Worm (Caenorhabditis elegans) whole organism, young adult: ENCODE measurements around the gene Y57A10A.27.

Experiments
- C06A6.2 ChIP-seq: fragments of 200-800 bp; sonication (Bioruptor generic); conservative IDR thresholded peaks from 2 replicates; pipeline ENCODE4 v1.3.6; 2022; ENCODE audit warnings: missing genetic modification characterization, missing compliant biosample characterization
- F39B2.1 ChIP-seq: fragments of 200-800 bp; sonication (Bioruptor generic); IDR thresholded peaks from 2 replicates; pipeline ENCODE4 v1.3.6; 2022; ENCODE audit warnings: missing genetic modification reagents, missing genetic modification characterization, missing compliant biosample characterization
- F49E8.2 ChIP-seq: sonication (generic microtip); optimal IDR thresholded peaks from 3 replicates; lab custom pipeline; 2017; ENCODE audit warnings: missing genetic modification characterization, mild to moderate bottlenecking, missing compliant biosample characterization, antibody characterized with exemption, moderate library complexity; ENCODE audit not compliant: insufficient read depth
- F55B11.4 ChIP-seq: sonication (generic microtip); optimal IDR thresholded peaks from 2 replicates; lab custom pipeline; 2016; ENCODE audit warnings: missing compliant biosample characterization, missing genetic modification characterization, borderline replicate concordance; ENCODE audit not compliant: insufficient read depth
- T26A5.8 ChIP-seq: sonication (generic microtip); optimal IDR thresholded peaks from 2 replicates; lab custom pipeline; 2016; ENCODE audit warnings: missing genetic modification characterization, missing compliant biosample characterization
- Y53F4B.3 ChIP-seq: fragments of 200-800 bp; sonication (Bioruptor generic); IDR thresholded peaks from 2 replicates; pipeline ENCODE4 v1.3.6; 2022; ENCODE audit warnings: missing genetic modification reagents, missing genetic modification characterization, missing compliant biosample characterization
- Y79H2A.3 ChIP-seq: fragments of 200-800 bp; sonication (Bioruptor generic); conservative IDR thresholded peaks from 2 replicates; pipeline ENCODE4 v1.3.6; 2022; ENCODE audit warnings: missing genetic modification reagents, missing genetic modification characterization, missing compliant biosample characterization
- akir-1 ChIP-seq: fragments of 200-800 bp; sonication (Bioruptor generic); optimal IDR thresholded peaks from 2 replicates; lab custom pipeline; 2018; ENCODE audit warnings: mild to moderate bottlenecking, missing genetic modification characterization, moderate library complexity, missing compliant biosample characterization
- attf-3 ChIP-seq: fragments of 200-800 bp; sonication (Bioruptor generic); conservative IDR thresholded peaks from 2 replicates; pipeline ENCODE4 v1.3.6; 2022; ENCODE audit warnings: missing genetic modification reagents, missing genetic modification characterization, missing compliant biosample characterization
- attf-6 ChIP-seq: fragments of 200-800 bp; sonication (Bioruptor generic); IDR thresholded peaks from 2 replicates; pipeline ENCODE4 v1.3.6; 2022; ENCODE audit warnings: missing genetic modification reagents, missing genetic modification characterization, missing compliant biosample characterization
- cebp-1 ChIP-seq, 2 experiments: fragments of 200-800 bp in 1 of 2; sonication (Bioruptor generic) in 1 of 2; sonication (generic microtip) in 1 of 2; IDR thresholded peaks in 1 of 2; optimal IDR thresholded peaks in 1 of 2; 2 replicates each; pipeline versions ENCODE4 v1.3.6 to Lab custom; 2017 to 2022; ENCODE audit warnings: missing compliant biosample characterization in 2 of 2, missing genetic modification characterization in 2 of 2, mild to moderate bottlenecking in 1 of 2, missing genetic modification reagents in 1 of 2, moderate library complexity in 1 of 2
- ceh-79 ChIP-seq: sonication (generic microtip); optimal IDR thresholded peaks from 2 replicates; lab custom pipeline; 2017; ENCODE audit warnings: mild to moderate bottlenecking, missing genetic modification characterization, missing compliant biosample characterization
- dpff-1 ChIP-seq: sonication (generic microtip); optimal IDR thresholded peaks from 2 replicates; lab custom pipeline; 2017; ENCODE audit warnings: mild to moderate bottlenecking, missing genetic modification characterization, missing compliant biosample characterization
- efl-1 ChIP-seq: fragments of 150-350 bp; optimal IDR thresholded peaks from 2 replicates; lab custom pipeline; 2014; ENCODE audit warnings: missing biosample characterization, missing genetic modification reagents, missing genetic modification characterization
- egl-18 ChIP-seq: fragments of 200-800 bp; sonication (Bioruptor generic); IDR thresholded peaks from 2 replicates; pipeline ENCODE4 v1.3.6; 2022; ENCODE audit warnings: missing genetic modification reagents, missing genetic modification characterization, missing compliant biosample characterization
- egrh-3 ChIP-seq: fragments of 200-800 bp; sonication (Bioruptor generic); IDR thresholded peaks from 2 replicates; pipeline ENCODE4 v1.3.6; 2022; ENCODE audit warnings: missing genetic modification reagents, missing genetic modification characterization, missing compliant biosample characterization
- fkh-3 ChIP-seq: sonication (generic microtip); optimal IDR thresholded peaks from 2 replicates; lab custom pipeline; 2016; ENCODE audit warnings: mild to moderate bottlenecking, missing genetic modification characterization, missing compliant biosample characterization
- hrde-1 ChIP-seq: sonication (generic microtip); optimal IDR thresholded peaks from 2 replicates; lab custom pipeline; 2016; ENCODE audit warnings: missing genetic modification characterization, mild to moderate bottlenecking, missing compliant biosample characterization, moderate library complexity, missing genotype, missing genetic modification reagents, borderline replicate concordance
- lag-1 ChIP-seq: fragments of 200-800 bp; sonication (Bioruptor generic); IDR thresholded peaks from 2 replicates; pipeline ENCODE4 v1.3.6; 2022; ENCODE audit warnings: missing genetic modification reagents, missing genetic modification characterization, missing compliant biosample characterization
- let-526 ChIP-seq: fragments of 200-800 bp; sonication (Bioruptor generic); IDR thresholded peaks from 2 replicates; pipeline ENCODE4 v1.3.6; 2022; ENCODE audit warnings: missing genetic modification reagents, missing genetic modification characterization, missing compliant biosample characterization
- let-607 ChIP-seq, 2 experiments: fragments of 200-800 bp in 1 of 2; sonication (Bioruptor generic) in 1 of 2; sonication (generic microtip) in 1 of 2; optimal IDR thresholded peaks; 2 replicates each; lab custom pipeline; 2016 to 2018; ENCODE audit warnings: mild to moderate bottlenecking in 2 of 2, missing compliant biosample characterization in 2 of 2, missing genetic modification characterization in 2 of 2, moderate library complexity in 2 of 2, missing genotype in 1 of 2
- lin-35 ChIP-seq, 3 experiments: fragments of 150-350 bp in 2 of 3; sonication (generic microtip) in 1 of 3; optimal IDR thresholded peaks; 2 replicates each; lab custom pipeline; 2014 to 2018; ENCODE audit warnings: missing biosample characterization in 3 of 3, missing genetic modification characterization in 3 of 3, missing genetic modification reagents in 3 of 3
- nfya-1 ChIP-seq: sonication (generic microtip); optimal IDR thresholded peaks from 2 replicates; lab custom pipeline; 2017; ENCODE audit warnings: antibody characterized with exemption, missing compliant biosample characterization, missing genetic modification characterization, borderline replicate concordance; ENCODE audit not compliant: insufficient read depth
- nhr-27 ChIP-seq: fragments of 200-800 bp; sonication (Bioruptor generic); optimal IDR thresholded peaks from 2 replicates; lab custom pipeline; 2018; ENCODE audit warnings: mild to moderate bottlenecking, missing genetic modification characterization, moderate library complexity, missing compliant biosample characterization
- rec-8 ChIP-seq, 2 experiments: sonication (generic microtip); optimal IDR thresholded peaks; 2 replicates each; lab custom pipeline; 2016; ENCODE audit warnings: mild to moderate bottlenecking in 2 of 2, missing genetic modification characterization in 2 of 2, missing genetic modification reagents in 2 of 2, missing genotype in 2 of 2, missing biosample characterization in 1 of 2, missing compliant biosample characterization in 1 of 2, moderate library complexity in 1 of 2
- repo-1 ChIP-seq: sonication (generic microtip); optimal IDR thresholded peaks from 2 replicates; lab custom pipeline; 2017; ENCODE audit warnings: mild to moderate bottlenecking, missing genetic modification characterization, missing compliant biosample characterization
- snpc-1.3 ChIP-seq: sonication (generic microtip); optimal IDR thresholded peaks from 2 replicates; lab custom pipeline; 2017; ENCODE audit warnings: missing genetic modification characterization, mild to moderate bottlenecking, missing compliant biosample characterization, antibody characterized with exemption, moderate library complexity, missing genotype, missing genetic modification reagents; ENCODE audit not compliant: insufficient read depth
- snpc-3.4 ChIP-seq: sonication (generic microtip); optimal IDR thresholded peaks from 2 replicates; lab custom pipeline; 2017; ENCODE audit warnings: missing genetic modification characterization, mild to moderate bottlenecking, missing compliant biosample characterization, antibody characterized with exemption, moderate library complexity, missing genotype, missing genetic modification reagents
- tbx-9 ChIP-seq: sonication (generic microtip); optimal IDR thresholded peaks from 2 replicates; lab custom pipeline; 2016; ENCODE audit warnings: borderline replicate concordance, missing genetic modification characterization, inconsistent platforms, missing compliant biosample characterization
- zim-3 ChIP-seq: sonication (generic microtip); optimal IDR thresholded peaks from 2 replicates; lab custom pipeline; 2017; ENCODE audit warnings: mild to moderate bottlenecking, missing genetic modification characterization, moderate library complexity, missing compliant biosample characterization
- ztf-26 ChIP-seq: sonication (generic microtip); optimal IDR thresholded peaks from 2 replicates; lab custom pipeline; 2017; ENCODE audit warnings: missing genetic modification characterization, missing compliant biosample characterization
- ztf-28 ChIP-seq: fragments of 200-800 bp; sonication (Bioruptor generic); IDR thresholded peaks from 2 replicates; pipeline ENCODE4 v1.3.6; 2022; ENCODE audit warnings: missing genetic modification reagents, missing genetic modification characterization, missing compliant biosample characterization

The Y57A10A.27 gene

ce11 chrII:12301233-12301632 is 26.4 kb upstream of the Y57A10A.27 start:
- TF ChIP-seq T26A5.8 (tag; lab: Kevin White, UChicago): no peak
- no peak for TF ChIP-seq ztf-28
- no peak for TF ChIP-seq snpc-3.4 (tag; lab: Kevin White, UChicago)
- TF ChIP-seq egrh-3 (GFP tag; lab: Robert Waterston, UW): no peak
- no peak for TF ChIP-seq F39B2.1 (GFP tag; lab: Robert Waterston, UW)
- TF ChIP-seq lag-1 (GFP tag; lab: Robert Waterston, UW): no peak
- TF ChIP-seq dpff-1: no peak
- no peak for TF ChIP-seq Y53F4B.3 (GFP tag; lab: Robert Waterston, UW)
- TF ChIP-seq let-607 (tag; optimal IDR thresholded peaks at IDR 0.05; lab: Kevin White, UChicago): no peak
- TF ChIP-seq rec-8 (tag; optimal IDR thresholded peaks at IDR 0.05; lab: Kevin White, UChicago): no peak
- TF ChIP-seq tbx-9: no peak
- no peak for TF ChIP-seq egl-18 (GFP tag; lab: Robert Waterston, UW)
- TF ChIP-seq Y79H2A.3 (GFP tag; lab: Robert Waterston, UW): no peak
- TF ChIP-seq F55B11.4 (tag; lab: Kevin White, UChicago): no peak

ce11 chrII:12300680-12301079 is 25.8 kb upstream of the Y57A10A.27 start:
- TF ChIP-seq F55B11.4 (tag; lab: Kevin White, UChicago) (no peak), let-526 (GFP tag; lab: Robert Waterston, UW) (no peak), F49E8.2 (tag; lab: Kevin White, UChicago) (peak; percentile 41), attf-6 (GFP tag; lab: Robert Waterston, UW) (0 out of 2 replicates have a peak, but pooled peaks have one; percentile 36), snpc-1.3 (tag; lab: Kevin White, UChicago) (peak; percentile 25)

ce11 chrII:12296591-12296990 is 21.7 kb upstream of the Y57A10A.27 start:
- no peak for TF ChIP-seq attf-6 (GFP tag; lab: Robert Waterston, UW)
- no peak for TF ChIP-seq attf-3 (GFP tag; lab: Robert Waterston, UW)
- TF ChIP-seq ztf-26: no peak

ce11 chrII:12289085-12289484 is 14.2 kb upstream of the Y57A10A.27 start, which contains the start of gene Y57A10A.31:
Gene Y57A10A.31, plus strand, starts transcription at chrII:12289385.
- TF ChIP-seq fkh-3 (tag; lab: Kevin White, UChicago) (no peak), ceh-79 (tag; lab: Kevin White, UChicago) (no peak), C06A6.2 (GFP tag; lab: Robert Waterston, UW) (no peak), cebp-1 (GFP tag; IDR thresholded peaks at IDR 0.05; lab: Robert Waterston, UW) (no peak), cebp-1 (tag; optimal IDR thresholded peaks at IDR 0.05; lab: Kevin White, UChicago) (no peak), hrde-1 (tag; lab: Kevin White, UChicago) (no peak), efl-1 (GFP tag; lab: Kevin White, UChicago) (no peak), lin-35 (GFP tag; optimal IDR thresholded peaks at IDR 0.05; lab: Kevin White, UChicago) (no peak), nhr-27 (tag; lab: Kevin White, UChicago) (no peak), repo-1 (tag; lab: Kevin White, UChicago) (no peak), nfya-1 (no peak), akir-1 (GFP tag; lab: Kevin White, UChicago) (no peak), zim-3 (tag; lab: Kevin White, UChicago) (no peak)
- TF ChIP-seq, all 124 proteins: peak for 0
